Worm (Caenorhabditis elegans): Measurements from ENCODE around the gene cutl-16.

ce11 chrII:6482762-6483161 is 41.5 kb downstream of the cutl-16 start:
- TF ChIP-seq aha-1 (tag) (peak; percentile 4), nhr-10 (tag; optimal IDR thresholded peaks at IDR 0.05) (no peak), nhr-102 (tag; optimal IDR thresholded peaks at IDR 0.05) (no peak), jun-1 (tag; optimal IDR thresholded peaks at IDR 0.05) (no peak), mep-1 (tag; optimal IDR thresholded peaks at IDR 0.05) (no peak), unc-62 (GFP tag; optimal IDR thresholded peaks at IDR 0.05 in 1 of 2) (peak in 1 of 2 experiments; percentile 7), unc-62 (tag; optimal IDR thresholded peaks at IDR 0.05) (no peak), ceh-28 (tag; optimal IDR thresholded peaks at IDR 0.05) (no peak), snpc-1.2 (GFP tag; IDR thresholded peaks at IDR 0.05) (no peak), ztf-7 (tag; optimal IDR thresholded peaks at IDR 0.05) (no peak), nhr-237 (tag; optimal IDR thresholded peaks at IDR 0.05) (no peak), ceh-82 (tag; optimal IDR thresholded peaks at IDR 0.05) (no peak)

Measured in whole organism, L4 larva.